Worm (Caenorhabditis elegans) whole organism, L1 larva: Measurements from ENCODE around the gene daf-14.

Experiments
- Y116A8C.19 ChIP-seq: sonication (generic microtip); optimal IDR thresholded peaks from 2 replicates; lab custom pipeline; 2016; ENCODE audit warnings: missing compliant biosample characterization, missing genetic modification characterization, borderline replicate concordance
- blmp-1 ChIP-seq: fragments of 150-350 bp; optimal IDR thresholded peaks from 2 replicates; lab custom pipeline; 2014; ENCODE audit warnings: missing biosample characterization, missing genetic modification characterization
- ceh-82 ChIP-seq, 3 experiments: fragments of 150-350 bp in 1 of 3; sonication (generic microtip) in 2 of 3; optimal IDR thresholded peaks; 2 replicates each; lab custom pipeline; 2014 to 2017; ENCODE audit warnings: missing biosample characterization in 3 of 3, missing genetic modification characterization in 3 of 3
- ceh-88 ChIP-seq: fragments of 200-800 bp; sonication (Bioruptor generic); IDR thresholded peaks from 2 replicates; pipeline ENCODE4 v1.3.6; 2022; ENCODE audit warnings: missing genetic modification characterization, missing compliant biosample characterization
- dpl-1 ChIP-seq, 3 experiments: fragments of 150-350 bp in 2 of 3; sonication (generic microtip) in 1 of 3; optimal IDR thresholded peaks; 2 replicates each; lab custom pipeline; 2014 to 2017; ENCODE audit warnings: missing biosample characterization in 3 of 3, missing genetic modification characterization in 3 of 3, missing genetic modification reagents in 3 of 3
- efl-1 ChIP-seq, 4 experiments: fragments of 150-350 bp; optimal IDR thresholded peaks in 3 of 4; peaks in 1 of 4; 1 replicate in 1 of 4; 2 replicates in 3 of 4; lab custom pipeline; 2014; ENCODE audit warnings: missing biosample characterization in 2 of 4, missing genetic modification characterization in 2 of 4, missing genetic modification reagents in 2 of 4
- fkh-8 ChIP-seq: sonication (generic microtip); optimal IDR thresholded peaks from 2 replicates; lab custom pipeline; 2016; ENCODE audit warnings: mild to moderate bottlenecking, missing genetic modification characterization, missing compliant biosample characterization
- irx-1 ChIP-seq: sonication (generic microtip); optimal IDR thresholded peaks from 2 replicates; lab custom pipeline; 2016; ENCODE audit warnings: missing genetic modification characterization, missing compliant biosample characterization
- lin-14 ChIP-seq: fragments of 200-800 bp; sonication (Bioruptor generic); optimal IDR thresholded peaks from 2 replicates; lab custom pipeline; 2018; ENCODE audit warnings: mild to moderate bottlenecking, missing genetic modification characterization, moderate library complexity, missing compliant biosample characterization
- lin-35 ChIP-seq, 2 experiments: fragments of 150-350 bp; optimal IDR thresholded peaks; 2 replicates each; lab custom pipeline; 2014; ENCODE audit warnings: missing biosample characterization in 2 of 2, missing genetic modification characterization in 2 of 2, missing genetic modification reagents in 2 of 2
- mab-9 ChIP-seq: fragments of 200-800 bp; sonication (Bioruptor generic); IDR thresholded peaks from 2 replicates; pipeline ENCODE4 v1.3.6; 2022; ENCODE audit warnings: missing genetic modification reagents, missing genetic modification characterization, missing compliant biosample characterization
- mef-2 ChIP-seq: fragments of 150-350 bp; optimal IDR thresholded peaks from 2 replicates; lab custom pipeline; 2014; ENCODE audit warnings: missing biosample characterization, missing genetic modification characterization
- mep-1 ChIP-seq: fragments of 150-350 bp; optimal IDR thresholded peaks from 2 replicates; lab custom pipeline; 2014; ENCODE audit warnings: missing biosample characterization, missing genetic modification characterization
- nhr-12 ChIP-seq: sonication (generic microtip); optimal IDR thresholded peaks from 2 replicates; lab custom pipeline; 2017; ENCODE audit warnings: missing biosample characterization, missing genetic modification characterization
- nhr-237 ChIP-seq: fragments of 150-350 bp; optimal IDR thresholded peaks from 2 replicates; lab custom pipeline; 2014; ENCODE audit warnings: missing biosample characterization, missing genetic modification characterization
- nhr-28 ChIP-seq: fragments of 150-350 bp; optimal IDR thresholded peaks from 2 replicates; lab custom pipeline; 2014; ENCODE audit warnings: missing biosample characterization, missing genetic modification characterization
- pag-3 ChIP-seq: sonication (generic microtip); optimal IDR thresholded peaks from 2 replicates; lab custom pipeline; 2017; ENCODE audit warnings: missing genetic modification characterization, mild to moderate bottlenecking, missing compliant biosample characterization, antibody characterized with exemption, borderline replicate concordance; ENCODE audit not compliant: insufficient read depth
- pqm-1 ChIP-seq: sonication (generic microtip); optimal IDR thresholded peaks from 3 replicates; lab custom pipeline; 2017; ENCODE audit warnings: missing biosample characterization, missing genetic modification characterization
- skn-1 ChIP-seq: fragments of 150-350 bp; optimal IDR thresholded peaks from 2 replicates; lab custom pipeline; 2014; ENCODE audit warnings: missing biosample characterization, missing genetic modification characterization
- snu-23 ChIP-seq: sonication (generic microtip); optimal IDR thresholded peaks from 2 replicates; lab custom pipeline; 2016; ENCODE audit warnings: missing genetic modification characterization, missing compliant biosample characterization
- sox-4 ChIP-seq: sonication (generic microtip); optimal IDR thresholded peaks from 2 replicates; lab custom pipeline; 2016; ENCODE audit warnings: missing genetic modification characterization, missing compliant biosample characterization
- unc-98 ChIP-seq: fragments of 200-800 bp; sonication (Bioruptor generic); IDR thresholded peaks from 2 replicates; pipeline ENCODE4 v1.3.6; 2022; ENCODE audit warnings: missing genetic modification characterization, missing compliant biosample characterization
- zip-4 ChIP-seq: fragments of 200-800 bp; sonication (Bioruptor generic); optimal IDR thresholded peaks from 2 replicates; lab custom pipeline; 2018; ENCODE audit warnings: mild to moderate bottlenecking, missing genetic modification characterization, moderate library complexity, missing compliant biosample characterization
- ztf-11 ChIP-seq, 2 experiments: sonication (generic microtip); optimal IDR thresholded peaks; 2 replicates each; lab custom pipeline; 2016 to 2017; ENCODE audit warnings: missing genetic modification characterization in 2 of 2, missing biosample characterization in 1 of 2, missing compliant biosample characterization in 1 of 2

The daf-14 gene

ce11 chrIV:10296036-10296435, 45.6 kb downstream of the daf-14 start:
- TF ChIP-seq pqm-1 (tag; lab: Kevin White, UChicago) (no peak), mab-9 (no peak), nhr-237 (tag; lab: Kevin White, UChicago) (no peak), Y116A8C.19 (no peak), efl-1 (optimal IDR thresholded peaks at IDR 0.05; lab: Kevin White, UChicago) (no peak), efl-1 (GFP tag; optimal IDR thresholded peaks at IDR 0.05 in 1 of 2; lab: Kevin White, UChicago) (no peak), nhr-28 (tag; lab: Kevin White, UChicago) (no peak), skn-1 (tag; lab: Kevin White, UChicago) (no peak), dpl-1 (GFP tag; optimal IDR thresholded peaks at IDR 0.05; lab: Kevin White, UChicago) (no peak), ceh-88 (GFP tag; lab: Robert Waterston, UW) (no peak), nhr-12 (tag; lab: Kevin White, UChicago) (no peak), irx-1 (tag; lab: Kevin White, UChicago) (no peak), mef-2 (no peak)
- TF ChIP-seq, all 84 proteins: peak for 0

ce11 chrIV:10302203-10302602, 51.8 kb downstream of the daf-14 start, which contains the start of gene R09E10.5:
TSS of gene R09E10.5 (minus strand) at chrIV:10302303.
- TF ChIP-seq ztf-11 (tag; optimal IDR thresholded peaks at IDR 0.05; lab: Kevin White, UChicago) (no peak), unc-98 (GFP tag; lab: Robert Waterston, UW) (no peak), pqm-1 (tag; lab: Kevin White, UChicago) (no peak), lin-14 (GFP tag; lab: Kevin White, UChicago) (no peak), lin-35 (GFP tag; optimal IDR thresholded peaks at IDR 0.05; lab: Kevin White, UChicago) (no peak), zip-4 (GFP tag; lab: Kevin White, UChicago) (no peak), fkh-8 (tag; lab: Kevin White, UChicago) (no peak), mef-2 (no peak), snu-23 (GFP tag; lab: Kevin White, UChicago) (no peak), pag-3 (tag; lab: Kevin White, UChicago) (no peak)

- TF ChIP-seq sox-4 (no peak), blmp-1 (tag; lab: Kevin White, UChicago) (no peak), ceh-82 (tag; optimal IDR thresholded peaks at IDR 0.05; lab: Kevin White, UChicago) (no peak), mep-1 (no peak), lin-35 (GFP tag; optimal IDR thresholded peaks at IDR 0.05; lab: Kevin White, UChicago) (no peak), Y116A8C.19 (no peak), ztf-11 (tag; optimal IDR thresholded peaks at IDR 0.05; lab: Kevin White, UChicago) (no peak)
These were observed 54.0 kb downstream of the daf-14 start for ce11 chrIV:10304383-10304782.
